Fruit fly (Drosophila melanogaster): Measurements from ENCODE around the gene RpS12.

dm6 chr3L:13015195-13015822 is 7.8 kb upstream of the RpS12 start, which contains the start of gene MICAL-like:
- TF ChIP-seq gl (tag; optimal IDR thresholded peaks at IDR 0.05) (no peak), CG10348 (GFP tag; IDR thresholded peaks at IDR 0.05) (no peak), CG34367 (tag; optimal IDR thresholded peaks at IDR 0.05) (no peak), Ets98B (GFP tag; IDR thresholded peaks at IDR 0.05) (no peak), fd96Ca (GFP tag; IDR thresholded peaks at IDR 0.05) (no peak; the same call in 2 of the 3 replicates), Snoo (tag; optimal IDR thresholded peaks at IDR 0.05) (no peak), rn (GFP tag; IDR thresholded peaks at IDR 0.05) (no peak), CG17806 (tag; optimal IDR thresholded peaks at IDR 0.05) (no peak), EcR (GFP tag; optimal IDR thresholded peaks at IDR 0.05) (peak; percentile 89), D1 (tag; optimal IDR thresholded peaks at IDR 0.05) (no peak), Pif1A (GFP tag; optimal IDR thresholded peaks at IDR 0.05) (no peak), CG4496 (GFP tag; IDR thresholded peaks at IDR 0.05) (peak; percentile 25; the same call in 2 of the 3 replicates), CG14655 (GFP tag; optimal IDR thresholded peaks at IDR 0.05) (no peak)

All from whole organism, pupa.